Fruit fly (Drosophila melanogaster): ENCODE data around the gene Alr.

dm6 chrX:19714816-19715215, 33.3 kb upstream of the Alr start:
- TF ChIP-seq CG3838 (GFP tag; optimal IDR thresholded peaks at IDR 0.05) (no peak), CkIIα-i1 (GFP tag; IDR thresholded peaks at IDR 0.05) (no peak), sc (optimal IDR thresholded peaks at IDR 0.05) (no peak), sc (GFP tag; optimal IDR thresholded peaks at IDR 0.05) (no peak), CG6854 (GFP tag; optimal IDR thresholded peaks at IDR 0.05) (no peak), Oaz (GFP tag; IDR thresholded peaks at IDR 0.05) (no peak), D (optimal IDR thresholded peaks at IDR 0.05) (no peak), D (GFP tag; optimal IDR thresholded peaks at IDR 0.05) (no peak), CG1603 (tag; optimal IDR thresholded peaks at IDR 0.05) (no peak), CG5953 (GFP tag; IDR thresholded peaks at IDR 0.05) (no peak), H2.0 (GFP tag; IDR thresholded peaks at IDR 0.05) (no peak), CG16815 (GFP tag; optimal IDR thresholded peaks at IDR 0.05) (no peak), Bdp1 (GFP tag; optimal IDR thresholded peaks at IDR 0.05) (no peak), CG17612 (GFP tag; IDR thresholded peaks at IDR 0.05) (no peak), Dll (GFP tag; IDR thresholded peaks at IDR 0.05; ENCODE audit: partially characterized antibody) (no peak)
